Worm (Caenorhabditis elegans): Measurements from ENCODE around the gene F22B7.1.

Gene F22B7.1

ce11 chrIII:8678371-8678770, 13.2 kb downstream of the F22B7.1 start (continued):
- TF ChIP-seq ham-2 (GFP tag; optimal IDR thresholded peaks at IDR 0.05): peak; percentile 91
- peak; percentile 43 for TF ChIP-seq unc-62 (GFP tag; optimal IDR thresholded peaks at IDR 0.05)
- TF ChIP-seq flh-1 (GFP tag; optimal IDR thresholded peaks at IDR 0.05): peak; percentile 87
- peak; percentile 22 for TF ChIP-seq nhr-12 (tag; optimal IDR thresholded peaks at IDR 0.05)
- peak; percentile 63 for TF ChIP-seq elt-3 (tag; optimal IDR thresholded peaks at IDR 0.05)
- TF ChIP-seq nhr-237 (tag; optimal IDR thresholded peaks at IDR 0.05): no peak
- TF ChIP-seq mep-1 (tag; optimal IDR thresholded peaks at IDR 0.05): peak; percentile 60
- TF ChIP-seq nhr-2 (tag; optimal IDR thresholded peaks at IDR 0.05): peak; percentile 20
- peak; percentile 66 for TF ChIP-seq lsy-2 (tag; optimal IDR thresholded peaks at IDR 0.05)
- peak; percentile 62 for TF ChIP-seq pha-4 (tag; optimal IDR thresholded peaks at IDR 0.05)

ce11 chrIII:8683679-8684263, 18.6 kb downstream of the F22B7.1 start, which contains the start of gene fli-1:
Gene fli-1 (minus strand): TSS chrIII:8683736.
- no peak for TF ChIP-seq hlh-1 (tag; optimal IDR thresholded peaks at IDR 0.05)
- peak; percentile 51 for TF ChIP-seq sptf-1 (tag; optimal IDR thresholded peaks at IDR 0.05)

ce11 chrIII:8684421-8684820, 19.3 kb downstream of the F22B7.1 start, which contains the start of gene anmt-1:
Gene anmt-1 (plus strand): TSS chrIII:8684808.
- TF ChIP-seq hlh-1 (tag; optimal IDR thresholded peaks at IDR 0.05): peak; percentile 61
- no peak for TF ChIP-seq mab-5 (tag; optimal IDR thresholded peaks at IDR 0.05)
- TF ChIP-seq unc-120 (tag; optimal IDR thresholded peaks at IDR 0.05; ENCODE audit: poor library complexity, severe bottlenecking): peak; percentile 52
- TF ChIP-seq unc-62 (GFP tag; optimal IDR thresholded peaks at IDR 0.05): peak; percentile 42

- TF ChIP-seq blmp-1 (tag; optimal IDR thresholded peaks at IDR 0.05) (no peak), drap-1 (GFP tag; optimal IDR thresholded peaks at IDR 0.05) (no peak), nhr-237 (tag; optimal IDR thresholded peaks at IDR 0.05) (no peak), tbx-8 (GFP tag; optimal IDR thresholded peaks at IDR 0.05) (no peak), lin-13 (tag; optimal IDR thresholded peaks at IDR 0.05) (no peak), ceh-39 (tag; optimal IDR thresholded peaks at IDR 0.05) (no peak), nhr-28 (tag; optimal IDR thresholded peaks at IDR 0.05) (no peak), sptf-1 (tag; optimal IDR thresholded peaks at IDR 0.05) (no peak), ztf-11 (tag; optimal IDR thresholded peaks at IDR 0.05) (no peak), zip-8 (tag; optimal IDR thresholded peaks at IDR 0.05) (no peak), lsy-2 (tag; optimal IDR thresholded peaks at IDR 0.05) (no peak), mab-5 (tag; optimal IDR thresholded peaks at IDR 0.05) (no peak), unc-120 (tag; optimal IDR thresholded peaks at IDR 0.05; ENCODE audit: poor library complexity, severe bottlenecking) (no peak), sem-2 (GFP tag; optimal IDR thresholded peaks at IDR 0.05) (no peak), elt-3 (tag; optimal IDR thresholded peaks at IDR 0.05) (no peak)
Observed at ce11 chrIII:8685590-8686240, 20.6 kb downstream of the F22B7.1 start.

- no peak for TF ChIP-seq elt-1 (tag; optimal IDR thresholded peaks at IDR 0.05; ENCODE audit: borderline replicate concordance, insufficient read depth)
Observed at ce11 chrIII:8688438-8688946, 23.4 kb downstream of the F22B7.1 start, which contains the start of gene hadb-1. Gene hadb-1 (minus strand): TSS chrIII:8688488.

- no peak for TF ChIP-seq unc-120 (tag; optimal IDR thresholded peaks at IDR 0.05; ENCODE audit: poor library complexity, severe bottlenecking)
- TF ChIP-seq ceh-43 (GFP tag; optimal IDR thresholded peaks at IDR 0.05): no peak
- no peak for TF ChIP-seq nhr-76 (tag; optimal IDR thresholded peaks at IDR 0.05)
- no peak for TF ChIP-seq elt-1 (tag; optimal IDR thresholded peaks at IDR 0.05; ENCODE audit: borderline replicate concordance, insufficient read depth)
- no peak for TF ChIP-seq snpc-4 (tag; optimal IDR thresholded peaks at IDR 0.05)
- no peak for TF ChIP-seq ceh-83 (GFP tag; optimal IDR thresholded peaks at IDR 0.05)
- no peak for TF ChIP-seq mls-2 (tag; optimal IDR thresholded peaks at IDR 0.05)
- TF ChIP-seq lsy-2 (tag; optimal IDR thresholded peaks at IDR 0.05): no peak
- TF ChIP-seq nhr-2 (tag; optimal IDR thresholded peaks at IDR 0.05): no peak
- no peak for TF ChIP-seq sptf-1 (tag; optimal IDR thresholded peaks at IDR 0.05)
- no peak for TF ChIP-seq unc-39 (tag; optimal IDR thresholded peaks at IDR 0.05)
- TF ChIP-seq hlh-1 (tag; optimal IDR thresholded peaks at IDR 0.05): no peak
- no peak for TF ChIP-seq drap-1 (GFP tag; optimal IDR thresholded peaks at IDR 0.05)
- no peak for TF ChIP-seq ceh-39 (tag; optimal IDR thresholded peaks at IDR 0.05)
- TF ChIP-seq sem-2 (GFP tag; optimal IDR thresholded peaks at IDR 0.05): no peak
- no peak for TF ChIP-seq lin-13 (tag; optimal IDR thresholded peaks at IDR 0.05)
- TF ChIP-seq ces-1 (GFP tag; optimal IDR thresholded peaks at IDR 0.05): no peak
- no peak for TF ChIP-seq M03D4.4 (tag; optimal IDR thresholded peaks at IDR 0.05)
- TF ChIP-seq zip-8 (tag; optimal IDR thresholded peaks at IDR 0.05): no peak
- no peak for TF ChIP-seq nhr-28 (tag; optimal IDR thresholded peaks at IDR 0.05)
Observed at ce11 chrIII:8689143-8689542, 24.0 kb downstream of the F22B7.1 start.
